Worm (Caenorhabditis elegans): Measurements from ENCODE around the gene kin-2.

Gene kin-2

ce11 chrX:5962560-5962959 is 15.1 kb downstream of the kin-2 start:
- TF ChIP-seq nhr-11 (tag; optimal IDR thresholded peaks at IDR 0.05) (no peak), sox-2 (GFP tag; IDR thresholded peaks at IDR 0.05) (no peak), ttx-3 (tag; optimal IDR thresholded peaks at IDR 0.05) (no peak), hlh-13 (GFP tag; optimal IDR thresholded peaks at IDR 0.05) (no peak), C38D4.7 (GFP tag; optimal IDR thresholded peaks at IDR 0.05) (no peak), ceh-9 (tag; optimal IDR thresholded peaks at IDR 0.05) (no peak), hlh-8 (tag; optimal IDR thresholded peaks at IDR 0.05) (no peak)

- TF ChIP-seq mec-3 (tag; optimal IDR thresholded peaks at IDR 0.05; ENCODE audit: borderline replicate concordance) (no peak), C38D4.7 (GFP tag; optimal IDR thresholded peaks at IDR 0.05) (no peak), lin-11 (tag; optimal IDR thresholded peaks at IDR 0.05) (no peak), K02D7.2 (tag; optimal IDR thresholded peaks at IDR 0.05) (no peak), ceh-18 (tag; optimal IDR thresholded peaks at IDR 0.05) (no peak), ref-2 (tag; optimal IDR thresholded peaks at IDR 0.05) (no peak), nhr-11 (tag; optimal IDR thresholded peaks at IDR 0.05) (no peak), ama-1 (optimal IDR thresholded peaks at IDR 0.05) (no peak), ceh-14 (tag; optimal IDR thresholded peaks at IDR 0.05) (no peak), che-1 (tag; optimal IDR thresholded peaks at IDR 0.05) (no peak), pqm-1 (tag; optimal IDR thresholded peaks at IDR 0.05) (no peak), pat-9 (tag; optimal IDR thresholded peaks at IDR 0.05) (no peak), syd-9 (tag; optimal IDR thresholded peaks at IDR 0.05) (no peak), elt-2 (tag; optimal IDR thresholded peaks at IDR 0.05) (no peak), T23F11.4 (GFP tag; optimal IDR thresholded peaks at IDR 0.05) (no peak)
Observed at ce11 chrX:5960872-5961271, 16.8 kb downstream of the kin-2 start.

ce11 chrX:5958815-5959214 is 18.8 kb downstream of the kin-2 start, which contains the start of gene R07E4.1:
TSS of gene R07E4.1 (plus strand) at chrX:5959115.
- TF ChIP-seq pax-1 (tag; optimal IDR thresholded peaks at IDR 0.05), result no peak

- TF ChIP-seq K02D7.2 (tag; optimal IDR thresholded peaks at IDR 0.05) (no peak), unc-42 (tag; optimal IDR thresholded peaks at IDR 0.05) (peak; percentile 17)
Observed at ce11 chrX:5956130-5956529, 21.5 kb downstream of the kin-2 start.

ce11 chrX:5953174-5953573 is 24.5 kb downstream of the kin-2 start, which contains the start of the genes R07E4.5 and R07E4.3:
TSS of gene R07E4.5 (minus strand) at chrX:5953174.
TSS of gene R07E4.3 (plus strand) at chrX:5953458.
- TF ChIP-seq eyg-1 (tag; optimal IDR thresholded peaks at IDR 0.05) (no peak), pax-1 (tag; optimal IDR thresholded peaks at IDR 0.05) (no peak), Y22D7AL.16 (tag; optimal IDR thresholded peaks at IDR 0.05) (no peak), pqm-1 (tag; optimal IDR thresholded peaks at IDR 0.05) (no peak), fkh-6 (tag; optimal IDR thresholded peaks at IDR 0.05) (no peak), T23F11.4 (GFP tag; optimal IDR thresholded peaks at IDR 0.05) (no peak), odd-2 (tag; optimal IDR thresholded peaks at IDR 0.05) (no peak), fax-1 (tag; optimal IDR thresholded peaks at IDR 0.05) (no peak), unc-42 (tag; optimal IDR thresholded peaks at IDR 0.05) (peak; percentile 39), ceh-22 (tag; optimal IDR thresholded peaks at IDR 0.05) (no peak), rnt-1 (tag; optimal IDR thresholded peaks at IDR 0.05) (no peak), hlh-13 (GFP tag; optimal IDR thresholded peaks at IDR 0.05) (no peak), C38D4.7 (GFP tag; optimal IDR thresholded peaks at IDR 0.05) (no peak), che-1 (tag; optimal IDR thresholded peaks at IDR 0.05) (no peak), C08G9.2 (tag; optimal IDR thresholded peaks at IDR 0.05) (no peak), ceh-18 (tag; optimal IDR thresholded peaks at IDR 0.05) (peak; percentile 22), ceh-31 (tag; optimal IDR thresholded peaks at IDR 0.05) (peak; percentile 56), K09A11.1 (tag; optimal IDR thresholded peaks at IDR 0.05; ENCODE audit: insufficient read depth) (no peak), ceh-30 (tag; optimal IDR thresholded peaks at IDR 0.05) (no peak), tbx-2 (tag; optimal IDR thresholded peaks at IDR 0.05) (no peak), F13H6.1 (tag; optimal IDR thresholded peaks at IDR 0.05) (no peak), dmd-4 (tag; optimal IDR thresholded peaks at IDR 0.05; ENCODE audit: borderline replicate concordance) (no peak), hlh-30 (tag; optimal IDR thresholded peaks at IDR 0.05; ENCODE audit: insufficient read depth) (no peak), pha-2 (tag; optimal IDR thresholded peaks at IDR 0.05) (no peak), ceh-34 (tag; optimal IDR thresholded peaks at IDR 0.05) (peak; percentile 10), nfya-1 (tag; optimal IDR thresholded peaks at IDR 0.05) (peak; percentile 51), ceh-19 (GFP tag; optimal IDR thresholded peaks at IDR 0.05) (no peak), dve-1 (tag; optimal IDR thresholded peaks at IDR 0.05) (peak; percentile 45), hlh-6 (tag; optimal IDR thresholded peaks at IDR 0.05) (no peak), gmeb-2 (tag; optimal IDR thresholded peaks at IDR 0.05) (no peak)
